Worm (Caenorhabditis elegans): ENCODE results near the gene F56D2.2.

F56D2.2 gene

DNA sequence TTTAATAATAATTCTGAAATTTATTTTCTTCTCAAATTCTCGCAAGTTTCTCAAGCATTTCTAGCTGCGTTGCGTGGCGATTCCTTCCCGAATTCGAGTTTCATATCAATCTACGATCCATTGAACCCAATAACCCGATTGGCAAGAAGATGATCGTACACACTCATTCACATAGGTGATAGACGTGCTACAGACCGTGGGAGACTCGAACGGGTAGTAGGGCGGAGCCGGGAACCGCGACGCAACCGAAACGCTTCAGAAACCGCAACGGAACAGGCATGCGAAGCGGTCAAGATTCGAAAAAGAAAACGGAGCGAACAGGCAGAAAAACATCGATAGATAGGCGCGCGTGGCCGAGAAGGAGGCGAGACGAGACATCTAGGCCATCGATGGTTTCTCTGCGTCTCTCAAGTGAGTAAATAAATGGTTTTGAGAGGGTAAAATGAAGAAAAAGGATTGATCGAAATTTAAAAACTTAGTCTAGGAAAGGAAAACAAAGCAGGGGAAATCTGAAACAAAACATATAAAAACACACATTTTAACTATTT lies 16.4 kb downstream of the F56D2.2 start, which contains the start of gene madf-11 (continued):
- TF ChIP-seq spr-1 (tag; optimal IDR thresholded peaks at IDR 0.05) (no peak), zag-1 (tag; optimal IDR thresholded peaks at IDR 0.05) (no peak), Y48G9A.11 (GFP tag; IDR thresholded peaks at IDR 0.05) (no peak), attf-4 (tag; optimal IDR thresholded peaks at IDR 0.05) (no peak), mep-1 (tag; optimal IDR thresholded peaks at IDR 0.05) (peak; percentile 76), nhr-48 (tag; optimal IDR thresholded peaks at IDR 0.05) (peak; percentile 17), hlh-30 (tag; optimal IDR thresholded peaks at IDR 0.05; ENCODE audit: insufficient read depth) (peak; percentile 63), saeg-2 (GFP tag; IDR thresholded peaks at IDR 0.05) (no peak), fos-1 (tag; optimal IDR thresholded peaks at IDR 0.05) (no peak), F26F4.8 (GFP tag; conservative IDR thresholded peaks at IDR 0.05) (no peak), ceh-20 (GFP tag; IDR thresholded peaks at IDR 0.05) (0 out of 2 replicates have a peak, but pooled peaks have one; percentile 41), nhr-28 (tag; optimal IDR thresholded peaks at IDR 0.05) (peak; percentile 77), cey-2 (tag; optimal IDR thresholded peaks at IDR 0.05; ENCODE audit: borderline replicate concordance, insufficient read depth) (no peak), spr-3 (GFP tag; optimal IDR thresholded peaks at IDR 0.05) (no peak), nhr-6 (tag; optimal IDR thresholded peaks at IDR 0.05) (peak; percentile 69), duxl-1 (tag; optimal IDR thresholded peaks at IDR 0.05; ENCODE audit: poor library complexity) (no peak), F37D6.2 (tag; optimal IDR thresholded peaks at IDR 0.05) (no peak), R02D3.7 (tag; optimal IDR thresholded peaks at IDR 0.05) (no peak), lim-7 (GFP tag; IDR thresholded peaks at IDR 0.05) (no peak), aha-1 (tag) (peak; percentile 99), aly-2 (tag; optimal IDR thresholded peaks at IDR 0.05) (no peak), ama-1 (optimal IDR thresholded peaks at IDR 0.05) (no peak), nhr-76 (tag; optimal IDR thresholded peaks at IDR 0.05) (no peak), vab-7 (GFP tag; IDR thresholded peaks at IDR 0.05) (0 out of 2 replicates have a peak, but pooled peaks have one; percentile 26), ztf-7 (tag; optimal IDR thresholded peaks at IDR 0.05) (no peak), dmd-8 (GFP tag; IDR thresholded peaks at IDR 0.05) (no peak), nhr-25 (tag; optimal IDR thresholded peaks at IDR 0.05; ENCODE audit: borderline replicate concordance, insufficient read depth) (no peak), skn-1 (tag; optimal IDR thresholded peaks at IDR 0.05) (no peak), unc-130 (GFP tag; optimal IDR thresholded peaks at IDR 0.05) (peak; percentile 7), tag-97 (GFP tag; IDR thresholded peaks at IDR 0.05) (no peak), ceh-28 (tag; optimal IDR thresholded peaks at IDR 0.05) (peak; percentile 42), mdl-1 (tag; optimal IDR thresholded peaks at IDR 0.05) (peak in 1 of 2 experiments; percentile 70), ceh-82 (tag; optimal IDR thresholded peaks at IDR 0.05) (no peak), T26A8.4 (GFP tag; IDR thresholded peaks at IDR 0.05) (peak; percentile 37; the same call in 1 of the 2 replicates), dpl-1 (GFP tag; optimal IDR thresholded peaks at IDR 0.05) (peak; percentile 74), nhr-11 (tag; optimal IDR thresholded peaks at IDR 0.05) (peak; percentile 45), madf-5 (GFP tag; IDR thresholded peaks at IDR 0.05) (no peak), zip-11 (GFP tag; IDR thresholded peaks at IDR 0.05) (no peak), ces-1 (GFP tag; optimal IDR thresholded peaks at IDR 0.05) (no peak), ZK546.5 (tag; optimal IDR thresholded peaks at IDR 0.05) (no peak), snpc-4 (tag; optimal IDR thresholded peaks at IDR 0.05) (no peak), sdz-12 (GFP tag; optimal IDR thresholded peaks at IDR 0.05) (no peak), nhr-102 (tag; optimal IDR thresholded peaks at IDR 0.05) (no peak), daf-12 (tag; optimal IDR thresholded peaks at IDR 0.05) (no peak), T20F7.1 (GFP tag; optimal IDR thresholded peaks at IDR 0.05) (no peak), zfp-3 (GFP tag; conservative IDR thresholded peaks at IDR 0.05) (no peak), zip-2 (tag; optimal IDR thresholded peaks at IDR 0.05) (no peak), lin-29 (GFP tag; IDR thresholded peaks at IDR 0.05) (no peak), nhr-42 (GFP tag; IDR thresholded peaks at IDR 0.05) (no peak), Y5F2A.4 (GFP tag; optimal IDR thresholded peaks at IDR 0.05) (no peak), nhr-10 (tag; optimal IDR thresholded peaks at IDR 0.05) (no peak), hif-1 (tag; optimal IDR thresholded peaks at IDR 0.05) (peak in 1 of 2 experiments; percentile 90)

All from whole organism, L4 larva.